Worm (Caenorhabditis elegans) whole organism, midembryonic: ENCODE data around the gene nhr-30.

Source experiments
- T22C8.4 ChIP-seq: fragments of 200-800 bp; sonication (Bioruptor generic); IDR thresholded peaks from 2 replicates; pipeline ENCODE4 v1.3.6; 2022; ENCODE audit warnings: missing genetic modification characterization, missing compliant biosample characterization
- cog-1 ChIP-seq: sonication (generic microtip); optimal IDR thresholded peaks from 2 replicates; lab custom pipeline; 2016; ENCODE audit warnings: missing genetic modification characterization, missing compliant biosample characterization
- flt-1 ChIP-seq: fragments of 200-800 bp; sonication (Bioruptor generic); IDR thresholded peaks from 2 replicates; pipeline ENCODE4 v1.3.6; 2022; ENCODE audit warnings: missing genetic modification characterization, missing compliant biosample characterization
- klf-2 ChIP-seq: fragments of 200-800 bp; sonication (Bioruptor generic); conservative IDR thresholded peaks from 2 replicates; pipeline ENCODE4 v1.3.6; 2022; ENCODE audit warnings: missing genetic modification reagents, missing genetic modification characterization, missing compliant biosample characterization
- med-1 ChIP-seq: sonication (generic microtip); optimal IDR thresholded peaks from 2 replicates; lab custom pipeline; 2017; ENCODE audit warnings: missing genetic modification characterization, mild to moderate bottlenecking, missing compliant biosample characterization, antibody characterized with exemption, missing genetic modification reagents; ENCODE audit not compliant: insufficient read depth
- ref-1 ChIP-seq: fragments of 200-800 bp; sonication (Bioruptor generic); conservative IDR thresholded peaks from 2 replicates; pipeline ENCODE4 v1.3.6; 2022; ENCODE audit warnings: missing genetic modification reagents, missing genetic modification characterization, missing compliant biosample characterization
- tab-1 ChIP-seq: fragments of 200-800 bp; sonication (Bioruptor generic); IDR thresholded peaks from 2 replicates; pipeline ENCODE4 v1.3.6; 2022; ENCODE audit warnings: missing genetic modification characterization, missing compliant biosample characterization
- ztf-23 ChIP-seq: fragments of 200-800 bp; sonication (Bioruptor generic); IDR thresholded peaks from 2 replicates; pipeline ENCODE4 v1.3.6; 2022; ENCODE audit warnings: missing genetic modification reagents, missing genetic modification characterization, missing compliant biosample characterization
- ztf-29 ChIP-seq: fragments of 200-800 bp; sonication (Bioruptor generic); IDR thresholded peaks from 2 replicates; pipeline ENCODE4 v1.3.6; 2022; ENCODE audit warnings: missing genetic modification reagents, missing genetic modification characterization, missing compliant biosample characterization

ce11 chrV:9065001-9065400 lies 20.0 kb downstream of the nhr-30 start:
- TF ChIP-seq ztf-29 (GFP tag; lab: Robert Waterston, UW) (no peak), klf-2 (GFP tag; lab: Robert Waterston, UW) (no peak), cog-1 (tag; lab: Kevin White, UChicago) (no peak), T22C8.4 (GFP tag; lab: Robert Waterston, UW) (no peak), ztf-23 (GFP tag; lab: Robert Waterston, UW) (no peak), flt-1 (GFP tag; lab: Robert Waterston, UW) (no peak), ref-1 (GFP tag; lab: Robert Waterston, UW) (no peak), med-1 (no peak), tab-1 (GFP tag; lab: Robert Waterston, UW) (no peak)
